Fruit fly (Drosophila melanogaster) whole organism, embryonic: Measurements from ENCODE around the gene CG4660.

Source experiments
- BtbVII ChIP-seq: fragments of 200-800 bp; sonication (Bioruptor generic); optimal IDR thresholded peaks from 3 replicates; lab custom pipeline; 2017; ENCODE audit warnings: missing biosample characterization, mild to moderate bottlenecking, missing genetic modification characterization
- CG11093 ChIP-seq: fragments of 200-800 bp; sonication (Bioruptor generic); IDR thresholded peaks from 3 replicates; pipeline ENCODE4 v1.3.6; 2022; ENCODE audit warnings: missing biosample characterization, missing genetic modification characterization
- CG11560 ChIP-seq: fragments of 200-800 bp; sonication (Bioruptor generic); IDR thresholded peaks from 3 replicates; pipeline ENCODE4 v1.3.6; 2022; ENCODE audit warnings: missing biosample characterization, missing genetic modification characterization
- CG14014 ChIP-seq: fragments of 200-800 bp; sonication (Bioruptor generic); IDR thresholded peaks from 2 replicates; pipeline ENCODE4 v1.3.6; 2022; ENCODE audit warnings: missing biosample characterization, missing genetic modification characterization
- CG1529 ChIP-seq: fragments of 200-800 bp; sonication (Bioruptor generic); optimal IDR thresholded peaks from 3 replicates; lab custom pipeline; 2018; ENCODE audit warnings: missing biosample characterization, missing genetic modification characterization
- CG17568 ChIP-seq: fragments of 200-800 bp; sonication (Bioruptor generic); optimal IDR thresholded peaks from 2 replicates; lab custom pipeline; 2018; ENCODE audit warnings: missing biosample characterization, mild to moderate bottlenecking, missing genetic modification characterization, moderate library complexity
- CG18262 ChIP-seq: fragments of 200-800 bp; optimal IDR thresholded peaks from 3 replicates; lab custom pipeline; 2019; ENCODE audit warnings: missing biosample characterization, mild to moderate bottlenecking, missing genetic modification characterization, moderate library complexity
- CG18476 ChIP-seq: fragments of 200-800 bp; sonication (Bioruptor generic); optimal IDR thresholded peaks from 2 replicates; lab custom pipeline; 2016; ENCODE audit warnings: missing biosample characterization, mild to moderate bottlenecking, missing genetic modification characterization
- CG18619 ChIP-seq: fragments of 200-800 bp; sonication (Bioruptor generic); optimal IDR thresholded peaks from 3 replicates; lab custom pipeline; 2017; ENCODE audit warnings: missing biosample characterization, mild to moderate bottlenecking, missing genetic modification characterization
- CG2129 ChIP-seq: fragments of 200-800 bp; sonication (Bioruptor generic); IDR thresholded peaks from 2 replicates; pipeline ENCODE4 v1.3.6; 2022; ENCODE audit warnings: missing biosample characterization, missing genetic modification characterization; ENCODE audit not compliant: partially characterized antibody
- CG33557 ChIP-seq: fragments of 200-800 bp; sonication (Bioruptor generic); optimal IDR thresholded peaks from 2 replicates; lab custom pipeline; 2019; ENCODE audit warnings: missing biosample characterization, mild to moderate bottlenecking, missing genetic modification characterization, moderate library complexity
- CG34376 ChIP-seq: fragments of 200-800 bp; sonication (Bioruptor generic); optimal IDR thresholded peaks from 2 replicates; lab custom pipeline; 2018; ENCODE audit warnings: missing biosample characterization, mild to moderate bottlenecking, missing genetic modification characterization
- CG3838 ChIP-seq: fragments of 200-800 bp; sonication (Bioruptor generic); optimal IDR thresholded peaks from 3 replicates; lab custom pipeline; 2016; ENCODE audit warnings: missing biosample characterization, missing genetic modification characterization
- CG43689 ChIP-seq: fragments of 200-800 bp; sonication (Bioruptor generic); IDR thresholded peaks from 2 replicates; pipeline ENCODE4 v1.3.6; 2022; ENCODE audit warnings: missing biosample characterization, missing genetic modification characterization
- CG5245 ChIP-seq: fragments of 200-800 bp; sonication (Bioruptor generic); optimal IDR thresholded peaks from 3 replicates; lab custom pipeline; 2016; ENCODE audit warnings: missing biosample characterization, missing genetic modification characterization
- CG7963 ChIP-seq: fragments of 200-800 bp; sonication (Bioruptor generic); IDR thresholded peaks from 3 replicates; pipeline ENCODE4 v1.3.6; 2022; ENCODE audit warnings: missing biosample characterization, missing genetic modification characterization; ENCODE audit not compliant: partially characterized antibody
- Dbx ChIP-seq: fragments of 200-800 bp; sonication (Bioruptor generic); IDR thresholded peaks from 3 replicates; pipeline ENCODE4 v1.3.6; 2022; ENCODE audit warnings: missing biosample characterization, missing genetic modification characterization
- E2f2 ChIP-seq: fragments of 200-800 bp; sonication (Bioruptor generic); IDR thresholded peaks from 2 replicates; pipeline ENCODE4 v1.3.6; 2022; ENCODE audit warnings: missing biosample characterization, missing genetic modification characterization
- GATAe ChIP-seq: fragments of 200-800 bp; sonication (Bioruptor generic); conservative IDR thresholded peaks from 2 replicates; pipeline ENCODE4 v1.3.6; 2022; ENCODE audit warnings: missing biosample characterization, missing genetic modification characterization
- Kr ChIP-seq: fragments of 200-800 bp; sonication (Bioruptor generic); optimal IDR thresholded peaks from 2 replicates; lab custom pipeline; 2017; ENCODE audit warnings: missing biosample characterization, mild to moderate bottlenecking, missing genetic modification characterization
- MESR4 ChIP-seq: fragments of 200-800 bp; sonication (Bioruptor generic); optimal IDR thresholded peaks from 2 replicates; lab custom pipeline; 2018; ENCODE audit warnings: missing biosample characterization, mild to moderate bottlenecking, missing genetic modification characterization, moderate library complexity
- MTF-1 ChIP-seq: fragments of 200-800 bp; sonication (Bioruptor generic); optimal IDR thresholded peaks from 2 replicates; lab custom pipeline; 2018; ENCODE audit warnings: missing biosample characterization, mild to moderate bottlenecking, missing genetic modification characterization, borderline replicate concordance
- NFAT ChIP-seq: fragments of 200-800 bp; sonication (Bioruptor generic); IDR thresholded peaks from 2 replicates; pipeline ENCODE4 v1.3.6; 2022; ENCODE audit warnings: missing biosample characterization, missing genetic modification characterization
- PHDP ChIP-seq: fragments of 200-800 bp; sonication (Bioruptor generic); optimal IDR thresholded peaks from 3 replicates; lab custom pipeline; 2018; ENCODE audit warnings: missing biosample characterization, mild to moderate bottlenecking, missing genetic modification characterization, moderate library complexity
- Pdp1 ChIP-seq, 2 experiments: fragments of 200-800 bp; sonication (Bioruptor generic); optimal IDR thresholded peaks; 3 replicates each; lab custom pipeline; 2016; ENCODE audit warnings: missing biosample characterization in 2 of 2, missing genetic modification characterization in 2 of 2, mild to moderate bottlenecking in 1 of 2, moderate library complexity in 1 of 2
- Sin3A ChIP-seq: fragments of >200 bp; optimal IDR thresholded peaks from 2 replicates; lab custom pipeline; 2018
- Xrp1 ChIP-seq: fragments of 200-800 bp; sonication (Bioruptor generic); IDR thresholded peaks from 2 replicates; pipeline ENCODE4 v1.3.6; 2022; ENCODE audit warnings: missing biosample characterization, missing genetic modification characterization
- bcd ChIP-seq: fragments of 200-800 bp; sonication (Bioruptor generic); optimal IDR thresholded peaks from 2 replicates; lab custom pipeline; 2017; ENCODE audit warnings: missing biosample characterization, mild to moderate bottlenecking, missing genetic modification characterization
- crol ChIP-seq: fragments of 200-800 bp; sonication (Bioruptor generic); IDR thresholded peaks from 2 replicates; pipeline ENCODE4 v1.3.6; 2022; ENCODE audit warnings: missing biosample characterization, missing genetic modification characterization
- exex ChIP-seq: fragments of 200-800 bp; sonication (Bioruptor generic); optimal IDR thresholded peaks from 4 replicates; lab custom pipeline; 2018; ENCODE audit warnings: missing biosample characterization, mild to moderate bottlenecking, missing genetic modification characterization, moderate library complexity
- ftz-f1 ChIP-seq: fragments of 200-800 bp; sonication (Bioruptor generic); optimal IDR thresholded peaks from 2 replicates; lab custom pipeline; 2016; ENCODE audit warnings: missing biosample characterization, missing genetic modification characterization
- grn ChIP-seq: fragments of 200-800 bp; sonication (Bioruptor generic); optimal IDR thresholded peaks from 3 replicates; lab custom pipeline; 2017; ENCODE audit warnings: missing biosample characterization, missing genetic modification characterization
- jigr1 ChIP-seq: fragments of 200-800 bp; sonication (Bioruptor generic); IDR thresholded peaks from 3 replicates; pipeline ENCODE4 v1.3.6; 2022; ENCODE audit warnings: missing biosample characterization, missing genetic modification characterization
- mirr ChIP-seq: fragments of 200-800 bp; sonication (Bioruptor generic); optimal IDR thresholded peaks from 3 replicates; lab custom pipeline; 2018; ENCODE audit warnings: missing biosample characterization, mild to moderate bottlenecking, missing genetic modification characterization
- nmo ChIP-seq: fragments of 200-800 bp; sonication (Bioruptor generic); optimal IDR thresholded peaks from 2 replicates; lab custom pipeline; 2018; ENCODE audit warnings: missing biosample characterization, mild to moderate bottlenecking, missing genetic modification characterization, moderate library complexity
- nom ChIP-seq: fragments of 200-800 bp; sonication (Bioruptor generic); optimal IDR thresholded peaks from 2 replicates; lab custom pipeline; 2017; ENCODE audit warnings: missing biosample characterization, missing genetic modification characterization, mild to moderate bottlenecking, moderate library complexity, missing genetic modification reagents
- odd ChIP-seq: fragments of 200-800 bp; sonication (Bioruptor generic); optimal IDR thresholded peaks from 2 replicates; lab custom pipeline; 2017; ENCODE audit warnings: missing biosample characterization, mild to moderate bottlenecking, missing genetic modification characterization
- onecut ChIP-seq: fragments of 200-800 bp; sonication (Bioruptor generic); IDR thresholded peaks from 2 replicates; pipeline ENCODE4 v1.3.6; 2022; ENCODE audit warnings: missing biosample characterization, missing genetic modification characterization
- pho ChIP-seq: fragments of 200-800 bp; sonication (Bioruptor generic); optimal IDR thresholded peaks from 2 replicates; lab custom pipeline; 2016; ENCODE audit warnings: missing biosample characterization, missing genetic modification characterization
- psq ChIP-seq: fragments of 200-800 bp; sonication (Bioruptor generic); optimal IDR thresholded peaks from 2 replicates; lab custom pipeline; 2017; ENCODE audit warnings: missing biosample characterization, missing genetic modification characterization
- sd ChIP-seq: fragments of 200-800 bp; sonication (Bioruptor generic); optimal IDR thresholded peaks from 3 replicates; lab custom pipeline; 2018; ENCODE audit warnings: missing biosample characterization, mild to moderate bottlenecking, missing genetic modification characterization, moderate library complexity
- stwl ChIP-seq: fragments of 200-800 bp; sonication (Bioruptor generic); optimal IDR thresholded peaks from 3 replicates; lab custom pipeline; 2018; ENCODE audit warnings: missing biosample characterization, mild to moderate bottlenecking, missing genetic modification characterization, moderate library complexity
- sug ChIP-seq: fragments of 200-800 bp; optimal IDR thresholded peaks from 2 replicates; lab custom pipeline; 2019; ENCODE audit warnings: missing biosample characterization, mild to moderate bottlenecking, missing genetic modification characterization, moderate library complexity
- tin ChIP-seq: fragments of 200-800 bp; sonication (Bioruptor generic); optimal IDR thresholded peaks from 3 replicates; lab custom pipeline; 2016; ENCODE audit warnings: missing biosample characterization, missing genetic modification characterization
- vnd ChIP-seq: fragments of 200-800 bp; sonication (Bioruptor generic); IDR thresholded peaks from 3 replicates; pipeline ENCODE4 v1.3.6; 2022; ENCODE audit warnings: missing biosample characterization, missing genetic modification characterization; ENCODE audit not compliant: partially characterized antibody

Gene CG4660

DNA sequence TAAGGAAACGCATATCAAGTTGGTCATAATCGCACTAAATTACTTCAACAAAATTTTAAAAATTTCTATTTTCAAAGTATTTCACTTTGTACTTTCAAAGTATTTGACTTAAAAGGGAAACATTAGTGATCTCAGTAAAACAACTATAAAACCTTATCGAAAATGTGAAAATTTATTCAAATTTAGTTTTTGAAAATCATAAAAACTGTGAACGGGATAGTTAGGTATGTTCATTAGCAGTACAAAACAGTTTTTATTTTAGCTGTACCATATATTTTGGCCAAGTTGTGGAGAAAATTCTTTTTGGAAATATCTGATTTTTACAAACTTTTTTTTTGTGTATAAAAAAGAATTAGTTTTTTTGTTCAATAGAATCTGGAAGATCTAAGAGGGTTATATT is 14.9 kb downstream of the CG4660 start, which contains the start of gene CG43115:
Gene CG43115, minus strand, starts transcription at position 101 of the 400 bp plus-strand sequence.
- TF ChIP-seq psq (GFP tag; lab: Kevin White, UChicago) (no peak), stwl (tag; lab: Kevin White, UChicago) (no peak), CG18476 (GFP tag; lab: Kevin White, UChicago) (no peak), CG1529 (GFP tag; lab: Kevin White, UChicago) (no peak), CG7963 (GFP tag; lab: Robert Waterston, UW) (no peak), CG2129 (GFP tag; lab: Robert Waterston, UW) (no peak), odd (GFP tag; lab: Kevin White, UChicago) (no peak), BtbVII (no peak), MTF-1 (GFP tag; lab: Kevin White, UChicago) (no peak), CG18262 (tag; lab: Kevin White, UChicago) (no peak), NFAT (GFP tag; lab: Robert Waterston, UW) (no peak), CG34376 (GFP tag; lab: Kevin White, UChicago) (no peak), CG33557 (GFP tag; lab: Kevin White, UChicago) (no peak), bcd (no peak), ftz-f1 (GFP tag; lab: Kevin White, UChicago) (no peak), CG17568 (GFP tag; lab: Kevin White, UChicago) (no peak), nmo (GFP tag; lab: Kevin White, UChicago) (no peak)

DNA sequence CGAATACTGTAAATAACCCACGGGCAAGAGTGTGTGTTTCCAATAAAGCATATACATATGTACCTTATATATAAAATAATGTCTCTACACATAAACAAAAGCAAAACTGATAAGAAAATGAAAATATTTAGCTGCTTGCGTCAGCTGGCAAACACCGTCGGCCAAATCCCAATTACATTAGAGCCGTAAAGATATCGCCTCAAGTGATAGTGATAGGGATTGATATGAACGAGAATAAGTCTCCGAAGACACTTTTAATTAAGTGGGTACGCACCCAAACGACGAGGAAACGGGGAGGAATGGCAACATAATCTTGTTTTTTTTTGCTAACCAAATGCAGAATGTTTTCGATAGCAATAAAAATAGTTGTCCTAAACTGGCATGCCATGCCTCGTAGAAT is 16.7 kb downstream of the CG4660 start:
- TF ChIP-seq sug (tag; lab: Kevin White, UChicago): peak; percentile 26
- peak; percentile 81 for TF ChIP-seq exex (tag; lab: Kevin White, UChicago)
- TF ChIP-seq mirr (GFP tag; lab: Kevin White, UChicago): peak; percentile 74
- peak; percentile 30 for TF ChIP-seq sd (tag; lab: Kevin White, UChicago)
- no peak for TF ChIP-seq GATAe (GFP tag; lab: Robert Waterston, UW)
- TF ChIP-seq onecut (GFP tag; lab: Robert Waterston, UW): no peak
- peak in 1 of 2 experiments; percentile 7 for TF ChIP-seq Pdp1 (GFP tag; optimal IDR thresholded peaks at IDR 0.05; lab: Kevin White, UChicago)

DNA sequence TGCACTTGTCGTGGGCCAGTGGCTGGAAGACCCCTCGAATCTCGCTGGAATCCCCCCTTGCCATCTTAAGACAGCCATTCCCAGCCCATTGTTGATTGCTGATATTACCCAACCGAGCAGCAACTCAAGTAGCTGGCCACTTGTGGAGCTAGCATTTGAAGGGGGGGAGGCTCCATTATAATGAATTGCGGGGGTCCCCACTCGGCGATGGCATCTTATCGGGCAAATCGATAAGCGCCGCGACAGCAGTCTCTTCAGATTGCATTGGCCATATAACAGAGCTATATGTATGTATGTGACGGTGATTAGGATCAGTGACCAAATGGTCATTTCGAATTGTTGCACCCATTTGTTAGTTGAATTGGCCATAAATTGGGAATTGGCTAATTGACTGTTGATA is 19.0 kb downstream of the CG4660 start:
- TF ChIP-seq Pdp1 (GFP tag; optimal IDR thresholded peaks at IDR 0.05; lab: Kevin White, UChicago) (peak in 1 of 2 experiments; percentile 38), CG3838 (GFP tag; lab: Kevin White, UChicago) (no peak), CG11093 (GFP tag; lab: Robert Waterston, UW) (no peak), sug (tag; lab: Kevin White, UChicago) (peak; percentile 91), vnd (GFP tag; lab: Robert Waterston, UW) (0 out of 3 replicates have a peak, but pooled peaks have one; percentile 34), exex (tag; lab: Kevin White, UChicago) (peak; percentile 27), CG14014 (GFP tag; lab: Robert Waterston, UW) (no peak), grn (peak; percentile 91), crol (peak; percentile 34; the same call in 1 of the 2 replicates)

DNA sequence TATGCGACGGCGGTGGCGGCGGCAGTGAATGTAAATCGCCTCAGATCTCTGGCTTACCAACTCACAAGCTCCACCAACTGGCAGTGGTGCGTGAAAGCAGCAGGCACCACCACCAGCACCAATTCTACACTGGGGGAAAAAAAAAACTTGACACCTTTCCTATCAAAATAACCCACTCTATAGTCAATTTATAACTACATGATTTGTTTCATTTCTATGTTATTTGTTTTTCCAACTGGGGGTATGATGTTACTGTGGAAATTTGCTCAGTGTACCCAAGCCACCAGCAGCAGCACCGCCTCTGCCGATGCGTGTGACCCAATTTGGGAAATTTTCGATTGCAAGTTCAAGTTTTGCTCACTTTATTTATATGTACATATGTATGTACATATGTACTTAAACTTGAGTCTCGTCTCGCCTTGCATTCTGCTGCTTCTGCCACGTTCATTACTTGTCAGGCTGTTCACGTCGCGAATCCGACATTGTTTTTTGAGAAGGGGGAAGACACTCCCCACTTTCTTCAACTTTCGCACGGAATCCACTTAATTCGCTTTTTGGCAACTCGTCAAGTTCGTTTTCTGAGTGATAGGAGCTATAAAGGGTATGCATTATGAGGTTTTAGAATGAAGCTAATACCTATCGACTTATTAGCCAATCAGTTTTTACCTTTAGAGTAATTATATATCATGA is 21.9 kb downstream of the CG4660 start:
- TF ChIP-seq MESR4 (GFP tag; lab: Kevin White, UChicago): no peak
- peak; percentile 60; the same call in 1 of the 2 replicates for TF ChIP-seq Xrp1 (GFP tag; lab: Robert Waterston, UW)
- TF ChIP-seq PHDP (tag; lab: Kevin White, UChicago): no peak
- TF ChIP-seq CG18619 (GFP tag; lab: Kevin White, UChicago): no peak
- TF ChIP-seq jigr1 (GFP tag; lab: Robert Waterston, UW): no peak
- TF ChIP-seq Dbx: no peak
- peak; percentile 9 for TF ChIP-seq tin (GFP tag; lab: Kevin White, UChicago)
- no peak for TF ChIP-seq CG43689
- TF ChIP-seq CG5245: peak; percentile 27
- TF ChIP-seq CG11560: no peak
- TF ChIP-seq E2f2 (GFP tag; lab: Robert Waterston, UW): no peak
- no peak for TF ChIP-seq nom (GFP tag; lab: Kevin White, UChicago)
- TF ChIP-seq nmo (GFP tag; lab: Kevin White, UChicago): peak; percentile 14
- TF ChIP-seq CG17568 (GFP tag; lab: Kevin White, UChicago): no peak
- TF ChIP-seq pho: no peak
- TF ChIP-seq Sin3A (lab: Kevin White, UChicago): no peak
- no peak for TF ChIP-seq Kr
